Fruit fly (Drosophila melanogaster): ENCODE measurements around the gene PolA2.

- no peak for TF ChIP-seq CrebA (GFP tag; optimal IDR thresholded peaks at IDR 0.05; ENCODE audit: borderline replicate concordance)
- TF ChIP-seq lola (GFP tag; optimal IDR thresholded peaks at IDR 0.05): no peak
- TF ChIP-seq Myc (optimal IDR thresholded peaks at IDR 0.05): no peak
- TF ChIP-seq Vsx2 (GFP tag; optimal IDR thresholded peaks at IDR 0.05; ENCODE audit: partially characterized antibody): no peak
- peak; percentile 23 for TF ChIP-seq h (GFP tag; optimal IDR thresholded peaks at IDR 0.05)
- TF ChIP-seq OdsH (GFP tag; optimal IDR thresholded peaks at IDR 0.05): peak; percentile 15
These were observed 16.8 kb upstream of the PolA2 start for dm6 chr3R:27222013-27222673.
